Fruit fly (Drosophila melanogaster) whole organism, prepupa: ENCODE results near the gene CG10063.

Source experiments
- CG11902 ChIP-seq: fragments of 200-800 bp; sonication (Bioruptor generic); optimal IDR thresholded peaks from 3 replicates; lab custom pipeline; 2016; ENCODE audit warnings: missing biosample characterization, missing genetic modification characterization
- CG15336 ChIP-seq: fragments of 200-800 bp; sonication (Bioruptor generic); IDR thresholded peaks from 2 replicates; pipeline ENCODE4 v1.3.6; 2022; ENCODE audit warnings: missing biosample characterization, missing genetic modification characterization
- CG16779 ChIP-seq: fragments of 200-800 bp; sonication (Bioruptor generic); optimal IDR thresholded peaks from 3 replicates; lab custom pipeline; 2017; ENCODE audit warnings: missing biosample characterization, mild to moderate bottlenecking, missing genetic modification characterization
- CG3032 ChIP-seq: fragments of 200-800 bp; optimal IDR thresholded peaks from 2 replicates; lab custom pipeline; 2019; ENCODE audit warnings: missing biosample characterization, mild to moderate bottlenecking, missing genetic modification characterization, moderate library complexity
- CG32006 ChIP-seq: fragments of 200-800 bp; sonication (Bioruptor generic); optimal IDR thresholded peaks from 3 replicates; lab custom pipeline; 2017; ENCODE audit warnings: missing biosample characterization, mild to moderate bottlenecking, missing genetic modification characterization
- CG34406 ChIP-seq: fragments of 200-800 bp; sonication (Bioruptor generic); optimal IDR thresholded peaks from 3 replicates; lab custom pipeline; 2016; ENCODE audit warnings: missing biosample characterization, missing genetic modification characterization
- CG3919 ChIP-seq: fragments of 200-800 bp; sonication (Bioruptor generic); optimal IDR thresholded peaks from 3 replicates; lab custom pipeline; 2016; ENCODE audit warnings: missing biosample characterization, missing genetic modification characterization
- CG6163 ChIP-seq: fragments of 200-800 bp; sonication (Bioruptor generic); IDR thresholded peaks from 3 replicates; pipeline ENCODE4 v1.3.6; 2022; ENCODE audit warnings: missing biosample characterization, missing genetic modification characterization
- CG6276 ChIP-seq: fragments of 200-800 bp; sonication (Bioruptor generic); optimal IDR thresholded peaks from 2 replicates; lab custom pipeline; 2017; ENCODE audit warnings: missing biosample characterization, mild to moderate bottlenecking, missing genetic modification characterization
- CG6792 ChIP-seq: fragments of 200-800 bp; sonication (Bioruptor generic); optimal IDR thresholded peaks from 3 replicates; lab custom pipeline; 2016; ENCODE audit warnings: missing biosample characterization, missing genetic modification characterization
- CG6808 ChIP-seq: fragments of 200-800 bp; sonication (Bioruptor generic); optimal IDR thresholded peaks from 3 replicates; lab custom pipeline; 2017; ENCODE audit warnings: missing biosample characterization, missing genetic modification characterization, mild to moderate bottlenecking, moderate library complexity, missing genetic modification reagents
- CG6854 ChIP-seq: fragments of 200-800 bp; sonication (Bioruptor generic); optimal IDR thresholded peaks from 2 replicates; lab custom pipeline; 2017; ENCODE audit warnings: missing biosample characterization, mild to moderate bottlenecking, missing genetic modification characterization
- CG8119 ChIP-seq: fragments of 200-800 bp; sonication (Bioruptor generic); IDR thresholded peaks from 3 replicates; pipeline ENCODE4 v1.3.6; 2022; ENCODE audit warnings: missing biosample characterization, missing genetic modification characterization
- CG8632 ChIP-seq: fragments of 200-800 bp; sonication (Bioruptor generic); optimal IDR thresholded peaks from 3 replicates; lab custom pipeline; 2016; ENCODE audit warnings: missing biosample characterization, missing genetic modification characterization
- CG9139 ChIP-seq: fragments of 200-800 bp; sonication (Bioruptor generic); optimal IDR thresholded peaks from 3 replicates; lab custom pipeline; 2017; ENCODE audit warnings: missing biosample characterization, mild to moderate bottlenecking, missing genetic modification characterization
- Eip78C ChIP-seq: fragments of 200-800 bp; sonication (Bioruptor generic); peaks from one replicate; lab custom pipeline; 2016; ENCODE audit warnings: missing biosample characterization, missing genetic modification characterization
- Ets96B ChIP-seq: fragments of 200-800 bp; optimal IDR thresholded peaks from 2 replicates; lab custom pipeline; 2019; ENCODE audit warnings: missing biosample characterization, mild to moderate bottlenecking, missing genetic modification characterization, moderate library complexity
- Gug ChIP-seq: fragments of 200-800 bp; sonication (Bioruptor generic); IDR thresholded peaks from 2 replicates; pipeline ENCODE4 v1.3.6; 2022; ENCODE audit warnings: missing biosample characterization, missing genetic modification characterization
- Hr4 ChIP-seq: fragments of 200-800 bp; sonication (Bioruptor generic); optimal IDR thresholded peaks from 3 replicates; lab custom pipeline; 2016; ENCODE audit warnings: missing biosample characterization, missing genetic modification characterization
- OdsH ChIP-seq: fragments of 200-800 bp; sonication (Bioruptor generic); optimal IDR thresholded peaks from 3 replicates; lab custom pipeline; 2016; ENCODE audit warnings: missing biosample characterization, missing genetic modification characterization
- Smox ChIP-seq: fragments of 200-800 bp; sonication (Bioruptor generic); optimal IDR thresholded peaks from 3 replicates; lab custom pipeline; 2016; ENCODE audit warnings: missing biosample characterization, missing genetic modification characterization
- Sox102F ChIP-seq: fragments of 200-800 bp; sonication (Bioruptor generic); optimal IDR thresholded peaks from 2 replicates; lab custom pipeline; 2016; ENCODE audit warnings: missing biosample characterization, mild to moderate bottlenecking, missing genetic modification characterization
- achi ChIP-seq: fragments of 200-800 bp; sonication (Bioruptor generic); optimal IDR thresholded peaks from 3 replicates; lab custom pipeline; 2016; ENCODE audit warnings: missing biosample characterization, missing genetic modification characterization
- dac ChIP-seq: fragments of 200-800 bp; sonication (Bioruptor generic); optimal IDR thresholded peaks from 2 replicates; lab custom pipeline; 2017; ENCODE audit warnings: missing biosample characterization, mild to moderate bottlenecking, missing genetic modification characterization
- dsx ChIP-seq: fragments of 200-800 bp; optimal IDR thresholded peaks from 3 replicates; lab custom pipeline; 2019; ENCODE audit warnings: missing biosample characterization, mild to moderate bottlenecking, missing genetic modification characterization, moderate library complexity; ENCODE audit not compliant: poor library complexity, severe bottlenecking
- eg ChIP-seq: fragments of 200-800 bp; sonication (Bioruptor generic); IDR thresholded peaks from 3 replicates; pipeline ENCODE4 v1.3.6; 2022; ENCODE audit warnings: missing biosample characterization, missing genetic modification characterization
- fkh ChIP-seq: fragments of 200-800 bp; sonication (Bioruptor generic); optimal IDR thresholded peaks from 3 replicates; lab custom pipeline; 2017; ENCODE audit warnings: missing biosample characterization, mild to moderate bottlenecking, missing genetic modification characterization, moderate library complexity
- lz ChIP-seq: fragments of 200-800 bp; sonication (Bioruptor generic); optimal IDR thresholded peaks from 3 replicates; lab custom pipeline; 2016; ENCODE audit warnings: missing biosample characterization, missing genetic modification characterization
- net ChIP-seq: fragments of 200-800 bp; sonication (Bioruptor generic); optimal IDR thresholded peaks from 3 replicates; lab custom pipeline; 2016; ENCODE audit warnings: missing biosample characterization, missing genetic modification characterization
- pdm3 ChIP-seq: fragments of 200-800 bp; sonication (Bioruptor generic); optimal IDR thresholded peaks from 3 replicates; lab custom pipeline; 2016; ENCODE audit warnings: missing biosample characterization, missing genetic modification characterization
- salr ChIP-seq, 2 experiments: fragments of 200-800 bp; sonication (Bioruptor generic); optimal IDR thresholded peaks; 3 replicates each; lab custom pipeline; 2016 to 2018; ENCODE audit warnings: missing biosample characterization in 2 of 2, missing genetic modification characterization in 2 of 2, mild to moderate bottlenecking in 1 of 2
- spab ChIP-seq: fragments of 200-800 bp; sonication (Bioruptor generic); optimal IDR thresholded peaks from 2 replicates; lab custom pipeline; 2017; ENCODE audit warnings: missing biosample characterization, mild to moderate bottlenecking, missing genetic modification characterization, missing genetic modification reagents
- ss ChIP-seq, 2 experiments: fragments of 200-800 bp; sonication (Bioruptor generic); optimal IDR thresholded peaks; 2 replicates in 1 of 2; 3 replicates in 1 of 2; lab custom pipeline; 2017 to 2018; ENCODE audit warnings: mild to moderate bottlenecking in 2 of 2, missing biosample characterization in 2 of 2, missing genetic modification characterization in 2 of 2, moderate library complexity in 1 of 2
- svp ChIP-seq: fragments of 200-800 bp; sonication (Bioruptor generic); peaks from one replicate; lab custom pipeline; 2016; ENCODE audit warnings: missing biosample characterization, missing genetic modification characterization

CG10063 gene

DNA sequence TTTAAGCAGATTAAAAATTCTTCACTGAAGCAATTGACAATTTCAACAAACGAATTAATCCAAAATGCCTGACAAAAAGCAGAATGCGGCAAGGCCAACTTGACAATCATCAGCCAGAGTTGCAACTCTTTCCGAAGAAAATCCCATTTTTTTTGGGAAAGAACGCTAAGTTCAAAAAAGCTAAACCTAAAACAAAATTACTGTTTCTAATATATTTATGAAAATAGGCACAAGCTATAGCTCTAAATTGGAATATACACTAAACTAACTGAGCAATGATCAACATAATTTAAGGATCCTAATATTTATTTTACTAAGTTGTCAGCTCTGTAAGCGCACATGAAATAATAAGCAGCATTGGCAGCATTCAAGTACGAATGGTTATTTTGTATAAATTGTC lies at the start of gene CG10063:
Gene CG10063 (minus strand): TSS at position 101 of the 400 bp plus-strand sequence.
- TF ChIP-seq Smox (GFP tag; lab: Kevin White, UChicago) (no peak), salr (GFP tag; optimal IDR thresholded peaks at IDR 0.05; lab: Kevin White, UChicago) (no peak), CG6808 (GFP tag; lab: Kevin White, UChicago) (peak; percentile 75)

- TF ChIP-seq Eip78C (GFP tag; lab: Kevin White, UChicago) (peak; percentile 68), salr (GFP tag; optimal IDR thresholded peaks at IDR 0.05; lab: Kevin White, UChicago) (no peak), pdm3 (no peak), Ets96B (tag; lab: Kevin White, UChicago) (no peak), Hr4 (peak; percentile 62), CG6163 (GFP tag; lab: Robert Waterston, UW) (no peak), dsx (no peak), CG11902 (GFP tag; lab: Kevin White, UChicago) (no peak), CG8119 (GFP tag; lab: Robert Waterston, UW) (peak; percentile 31; the same call in 1 of the 3 replicates), CG16779 (no peak), achi (GFP tag; lab: Kevin White, UChicago) (peak; percentile 11), Sox102F (GFP tag; lab: Kevin White, UChicago) (no peak), CG32006 (GFP tag; lab: Kevin White, UChicago) (peak; percentile 31), CG6276 (GFP tag; lab: Kevin White, UChicago) (peak; percentile 95), ss (GFP tag; optimal IDR thresholded peaks at IDR 0.05; lab: Kevin White, UChicago) (no peak), CG8632 (GFP tag; lab: Kevin White, UChicago) (no peak), Smox (GFP tag; lab: Kevin White, UChicago) (no peak), Gug (GFP tag; lab: Robert Waterston, UW) (0 out of 2 replicates have a peak, but pooled peaks have one; percentile 37), eg (GFP tag; lab: Robert Waterston, UW) (peak; percentile 77), CG6854 (GFP tag; lab: Kevin White, UChicago) (no peak), CG15336 (peak; percentile 44; the same call in 1 of the 2 replicates), net (GFP tag; lab: Kevin White, UChicago) (peak; percentile 8), OdsH (GFP tag; lab: Kevin White, UChicago) (peak; percentile 30), lz (no peak)
These were observed 41.5 kb upstream of the CG10063 start for dm6 chr3L:7013568-7014305.

DNA sequence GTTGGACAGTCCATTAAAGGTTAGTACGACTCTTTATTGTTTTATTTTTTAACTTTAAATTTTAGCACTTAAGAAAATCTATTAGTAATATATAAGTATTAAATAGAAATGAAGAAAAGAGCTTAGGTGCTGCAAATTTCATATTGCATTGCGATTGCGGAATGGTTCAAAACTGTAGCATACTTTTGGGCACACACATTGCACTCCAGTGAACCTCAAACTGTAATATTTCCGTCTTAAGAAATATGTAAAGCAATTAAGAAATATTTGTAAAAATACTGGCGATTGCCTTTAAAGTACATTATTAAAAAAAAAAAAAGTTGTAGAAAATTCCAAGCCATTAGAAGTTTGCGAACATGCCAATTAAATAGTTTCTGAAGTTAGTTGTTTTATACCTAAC lies 40.0 kb upstream of the CG10063 start:
- TF ChIP-seq CG9139 (GFP tag; lab: Kevin White, UChicago) (no peak), Eip78C (GFP tag; lab: Kevin White, UChicago) (peak; percentile 29)
- TF ChIP-seq, all 60 proteins: peak for 1

DNA sequence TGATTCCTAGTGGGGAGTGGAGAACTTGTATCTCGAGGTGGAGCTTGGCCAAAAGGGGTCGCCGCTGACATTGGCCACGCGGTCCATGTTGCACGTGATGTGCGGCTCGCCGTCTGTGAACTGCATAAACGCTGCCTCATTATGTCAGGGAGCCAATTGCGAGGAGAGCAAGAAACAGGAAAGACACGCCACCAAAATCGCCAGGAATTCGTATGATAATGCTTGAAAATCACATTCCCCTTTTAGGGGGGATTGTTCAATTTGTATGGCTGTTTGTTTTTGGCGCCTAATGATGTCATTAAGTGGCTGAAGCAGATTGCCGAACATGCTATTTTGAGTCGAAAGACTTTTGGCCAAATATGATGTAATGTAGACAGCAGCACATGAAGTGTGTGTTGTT lies 37.6 kb upstream of the CG10063 start:
- TF ChIP-seq ss (GFP tag; optimal IDR thresholded peaks at IDR 0.05; lab: Kevin White, UChicago): peak in 1 of 2 experiments; percentile 23
- TF ChIP-seq fkh (GFP tag; lab: Kevin White, UChicago): no peak
- peak; percentile 1 for TF ChIP-seq Eip78C (GFP tag; lab: Kevin White, UChicago)

DNA sequence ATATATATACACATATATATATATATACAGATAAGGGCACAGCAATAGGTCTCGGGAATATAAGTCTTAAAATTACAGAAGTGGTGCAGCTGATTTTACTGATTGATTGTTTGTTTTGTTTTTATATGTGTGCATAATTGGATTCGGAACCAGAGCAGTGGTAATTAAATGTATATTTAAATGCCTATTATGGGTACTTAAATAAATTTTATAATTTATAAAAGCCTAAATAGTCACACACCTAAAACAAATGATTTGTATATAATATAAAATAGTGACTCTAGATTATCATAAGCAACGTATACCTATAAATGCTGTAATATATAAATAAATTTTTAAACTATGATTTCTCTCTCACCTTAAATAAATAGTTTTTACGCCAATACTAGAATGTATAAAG lies 37.1 kb upstream of the CG10063 start:
- TF ChIP-seq CG32006 (GFP tag; lab: Kevin White, UChicago) (peak; percentile 40), CG6808 (GFP tag; lab: Kevin White, UChicago) (peak; percentile 16), salr (GFP tag; optimal IDR thresholded peaks at IDR 0.05; lab: Kevin White, UChicago) (peak in 1 of 2 experiments; percentile 6), ss (GFP tag; optimal IDR thresholded peaks at IDR 0.05; lab: Kevin White, UChicago) (peak in 1 of 2 experiments; percentile 8), Eip78C (GFP tag; lab: Kevin White, UChicago) (peak; percentile 71), dac (GFP tag; lab: Kevin White, UChicago) (no peak), CG3032 (peak; percentile 42), Ets96B (tag; lab: Kevin White, UChicago) (peak; percentile 29), CG8632 (GFP tag; lab: Kevin White, UChicago) (peak; percentile 5), CG34406 (GFP tag; lab: Kevin White, UChicago) (no peak), lz (no peak), spab (GFP tag; lab: Kevin White, UChicago) (peak; percentile 2), CG3919 (GFP tag; lab: Kevin White, UChicago) (peak; percentile 17), svp (GFP tag; lab: Kevin White, UChicago) (peak; percentile 57), eg (GFP tag; lab: Robert Waterston, UW) (no peak), CG6276 (GFP tag; lab: Kevin White, UChicago) (peak; percentile 31), CG6792 (GFP tag; lab: Kevin White, UChicago) (no peak), CG16779 (no peak), OdsH (GFP tag; lab: Kevin White, UChicago) (peak; percentile 2)
